Worm (Caenorhabditis elegans): ENCODE data around the gene sec-10.

sec-10 gene

DNA sequence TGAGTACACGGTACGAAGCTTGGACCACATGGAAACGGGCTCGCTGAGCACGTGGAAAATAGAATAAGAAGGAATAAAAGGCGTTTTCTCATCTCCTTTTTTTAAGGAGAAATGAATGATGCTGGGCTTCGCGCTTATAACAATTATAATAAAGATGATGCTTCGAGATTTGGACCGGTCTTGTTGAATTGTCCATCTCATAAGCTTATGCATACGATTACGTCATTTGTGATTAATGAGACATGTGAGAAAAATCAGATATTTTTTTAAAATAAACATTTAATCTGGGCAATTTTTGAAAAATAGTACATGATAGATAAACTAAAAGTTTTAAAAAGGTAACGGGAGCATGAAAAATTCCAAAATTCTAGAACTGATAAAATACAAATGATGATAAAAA, 25.1 kb downstream of the sec-10 start, which contains the start of gene C46A5.4:
TSS of gene C46A5.4 (minus strand) at position 101 of the 400 bp plus-strand sequence.
- no peak for TF ChIP-seq gei-8 (GFP tag; optimal IDR thresholded peaks at IDR 0.05)
- TF ChIP-seq lin-29 (GFP tag; IDR thresholded peaks at IDR 0.05): no peak
- TF ChIP-seq mdl-1 (tag; optimal IDR thresholded peaks at IDR 0.05): no peak
- TF ChIP-seq ZK546.5 (tag; optimal IDR thresholded peaks at IDR 0.05): no peak
- no peak for TF ChIP-seq attf-4 (tag; optimal IDR thresholded peaks at IDR 0.05)
- no peak for TF ChIP-seq pqm-1 (tag; optimal IDR thresholded peaks at IDR 0.05)
- TF ChIP-seq aha-1 (tag): no peak
- no peak for TF ChIP-seq ceh-32 (tag; optimal IDR thresholded peaks at IDR 0.05; ENCODE audit: poor library complexity)
- no peak for TF ChIP-seq ZK337.2 (GFP tag; IDR thresholded peaks at IDR 0.05)
- no peak for TF ChIP-seq nhr-42 (GFP tag; IDR thresholded peaks at IDR 0.05)
- TF ChIP-seq lin-38 (GFP tag; IDR thresholded peaks at IDR 0.05): no peak
- no peak for TF ChIP-seq ces-1 (GFP tag; optimal IDR thresholded peaks at IDR 0.05)
- TF ChIP-seq daf-12 (tag; optimal IDR thresholded peaks at IDR 0.05): no peak
- no peak for TF ChIP-seq snpc-4 (tag; optimal IDR thresholded peaks at IDR 0.05)
- no peak for TF ChIP-seq vab-7 (GFP tag; IDR thresholded peaks at IDR 0.05)

DNA sequence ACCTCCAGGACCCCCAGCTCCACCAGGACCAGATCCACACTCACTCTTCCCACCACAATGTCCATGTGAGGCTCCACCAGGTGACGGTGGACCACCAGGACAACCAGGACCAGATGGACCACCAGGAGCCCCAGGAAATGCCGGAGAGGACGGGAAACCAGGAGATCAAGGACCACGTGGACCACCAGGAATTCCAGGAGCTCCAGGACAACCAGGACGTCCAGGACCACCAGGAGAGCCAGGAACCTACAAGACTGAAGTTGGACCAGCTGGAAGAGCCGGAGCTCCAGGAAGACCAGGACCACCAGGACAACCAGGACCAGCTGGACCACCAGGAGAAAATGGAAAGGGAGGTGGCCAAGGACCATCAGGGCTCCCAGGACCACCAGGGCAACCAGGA, 28.2 kb downstream of the sec-10 start:
- TF ChIP-seq madf-5 (GFP tag; IDR thresholded peaks at IDR 0.05): 0 out of 4 replicates have a peak, but pooled peaks of 1 of the 2 experiments have one; percentile 45
- peak; percentile 21 for TF ChIP-seq aha-1 (tag)
- 0 out of 2 replicates have a peak, but pooled peaks have one; percentile 47 for TF ChIP-seq T26A8.4 (GFP tag; IDR thresholded peaks at IDR 0.05)
- no peak for TF ChIP-seq D1046.2 (GFP tag; IDR thresholded peaks at IDR 0.05)
- no peak for TF ChIP-seq rbr-2 (tag; optimal IDR thresholded peaks at IDR 0.05)
- peak; percentile 28 for TF ChIP-seq spr-3 (GFP tag; optimal IDR thresholded peaks at IDR 0.05)
- TF ChIP-seq set-16 (GFP tag; IDR thresholded peaks at IDR 0.05): peak; percentile 94
- peak; percentile 76 for TF ChIP-seq egl-43 (GFP tag; IDR thresholded peaks at IDR 0.05)

DNA sequence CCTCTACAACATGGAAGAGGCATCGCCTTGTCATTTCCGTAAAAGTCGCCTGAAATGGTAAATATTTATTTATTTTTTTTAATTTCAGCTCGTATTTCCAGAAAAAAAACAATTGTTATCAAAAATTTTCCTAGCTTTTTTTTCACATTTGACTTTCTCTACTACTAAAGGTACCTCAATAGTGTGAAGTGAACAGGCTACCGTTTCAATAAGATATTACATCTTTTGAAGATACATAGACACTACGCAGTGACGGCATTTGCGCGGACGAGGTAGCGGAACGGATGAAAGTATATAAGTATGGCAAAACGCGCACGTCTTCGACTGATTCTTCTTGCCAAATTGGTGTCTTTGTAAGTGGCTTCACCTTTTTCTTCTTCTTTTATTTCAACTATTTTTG, 29.2 kb downstream of the sec-10 start, which contains the start of gene col-14:
TSS of gene col-14 (plus strand) at position 301 of the 400 bp plus-strand sequence.
- TF ChIP-seq egl-27 (tag; optimal IDR thresholded peaks at IDR 0.05) (no peak), nhr-28 (tag; optimal IDR thresholded peaks at IDR 0.05) (no peak), F37D6.2 (tag; optimal IDR thresholded peaks at IDR 0.05) (no peak), Y105C5A.15 (GFP tag; IDR thresholded peaks at IDR 0.05) (no peak), nhr-76 (tag; optimal IDR thresholded peaks at IDR 0.05) (no peak), ceh-44 (GFP tag; IDR thresholded peaks at IDR 0.05) (no peak), madf-9 (GFP tag; conservative IDR thresholded peaks at IDR 0.05) (no peak), F49E8.2 (tag; optimal IDR thresholded peaks at IDR 0.05; ENCODE audit: borderline replicate concordance) (no peak)

DNA sequence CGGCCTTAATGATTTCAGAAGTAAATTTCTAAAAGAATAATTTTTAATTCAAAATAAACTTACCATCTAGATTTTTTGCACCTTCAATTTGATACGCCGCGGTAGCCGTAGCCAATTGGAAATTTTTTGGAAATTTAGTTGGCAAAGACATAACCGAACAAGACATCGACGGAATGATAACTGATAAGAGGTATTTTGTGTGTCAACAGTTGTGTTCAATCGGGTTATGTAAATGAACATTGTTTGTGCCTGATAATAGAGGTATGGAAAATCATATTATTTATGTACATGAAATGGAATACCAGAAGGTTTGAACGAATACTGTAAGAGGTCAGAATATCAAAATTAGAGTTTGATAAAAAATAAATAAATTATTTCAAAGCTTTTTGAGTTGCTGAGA, 34.5 kb downstream of the sec-10 start, which contains the start of gene klo-1:
TSS of gene klo-1 (minus strand) at position 388 of the 400 bp plus-strand sequence.
- TF ChIP-seq spr-3 (GFP tag; optimal IDR thresholded peaks at IDR 0.05) (no peak), pqm-1 (tag; optimal IDR thresholded peaks at IDR 0.05) (peak; percentile 96), nhr-11 (tag; optimal IDR thresholded peaks at IDR 0.05) (no peak), F10B5.3 (tag; optimal IDR thresholded peaks at IDR 0.05) (no peak), ces-1 (GFP tag; optimal IDR thresholded peaks at IDR 0.05) (no peak), nhr-28 (tag; optimal IDR thresholded peaks at IDR 0.05) (peak; percentile 80), lsy-2 (tag; optimal IDR thresholded peaks at IDR 0.05) (no peak), nhr-77 (tag; optimal IDR thresholded peaks at IDR 0.05) (no peak), F26F4.8 (GFP tag; conservative IDR thresholded peaks at IDR 0.05) (no peak), zfp-2 (tag; optimal IDR thresholded peaks at IDR 0.05) (no peak), ceh-62 (tag; optimal IDR thresholded peaks at IDR 0.05) (no peak), hmg-1.1 (GFP tag; IDR thresholded peaks at IDR 0.05) (no peak), unc-62 (GFP tag; optimal IDR thresholded peaks at IDR 0.05 in 1 of 2) (peak in 1 of 2 experiments; percentile 26), unc-62 (tag; optimal IDR thresholded peaks at IDR 0.05) (no peak), dmd-6 (GFP tag; IDR thresholded peaks at IDR 0.05) (peak; percentile 7; the same call in 1 of the 2 replicates), Y105C5A.15 (GFP tag; IDR thresholded peaks at IDR 0.05) (no peak), nhr-42 (GFP tag; IDR thresholded peaks at IDR 0.05) (no peak), ceh-44 (GFP tag; IDR thresholded peaks at IDR 0.05) (no peak), daf-16 (GFP tag; optimal IDR thresholded peaks at IDR 0.05) (no peak), daf-16 (tag; optimal IDR thresholded peaks at IDR 0.05) (peak; percentile 93), nhr-237 (tag; optimal IDR thresholded peaks at IDR 0.05) (no peak), fkh-10 (GFP tag; optimal IDR thresholded peaks at IDR 0.05) (no peak), madf-5 (GFP tag; IDR thresholded peaks at IDR 0.05) (no peak), Y5F2A.4 (GFP tag; optimal IDR thresholded peaks at IDR 0.05) (no peak), dve-1 (tag; optimal IDR thresholded peaks at IDR 0.05; ENCODE audit: insufficient read depth) (no peak), lim-7 (GFP tag; IDR thresholded peaks at IDR 0.05) (no peak)
